Fruit fly (Drosophila melanogaster): ENCODE results near the gene CG34324.

Gene CG34324

dm6 chrX:13434065-13434464 is 23.4 kb downstream of the CG34324 start (continued):
- TF ChIP-seq HLH4C (GFP tag; IDR thresholded peaks at IDR 0.05; ENCODE audit: partially characterized antibody) (no peak), Xbp1 (GFP tag; optimal IDR thresholded peaks at IDR 0.05) (no peak), CG11456 (GFP tag; IDR thresholded peaks at IDR 0.05) (peak; percentile 65; the same call in 1 of the 3 replicates), dmrt99B (tag; optimal IDR thresholded peaks at IDR 0.05) (peak; percentile 43), cwo (GFP tag; optimal IDR thresholded peaks at IDR 0.05) (peak; percentile 12), HHEX (GFP tag; optimal IDR thresholded peaks at IDR 0.05) (peak; percentile 9), MBD-R2 (GFP tag; IDR thresholded peaks at IDR 0.05) (no peak), prd (optimal IDR thresholded peaks at IDR 0.05) (no peak), prd (GFP tag; IDR thresholded peaks at IDR 0.05) (peak; percentile 50; the same call in 2 of the 3 replicates), CG33213 (GFP tag; optimal IDR thresholded peaks at IDR 0.05) (no peak), pb (GFP tag; optimal IDR thresholded peaks at IDR 0.05) (no peak), ind (GFP tag; optimal IDR thresholded peaks at IDR 0.05) (peak; percentile 22), row (GFP tag; IDR thresholded peaks at IDR 0.05) (peak; percentile 46), lmd (GFP tag; IDR thresholded peaks at IDR 0.05) (peak; percentile 19; the same call in 1 of the 2 replicates), lilli (GFP tag; optimal IDR thresholded peaks at IDR 0.05) (peak; percentile 10), sisA (GFP tag; IDR thresholded peaks at IDR 0.05) (peak; percentile 13; the same call in 1 of the 2 replicates), B-H1 (GFP tag; IDR thresholded peaks at IDR 0.05) (peak; percentile 19; the same call in 1 of the 3 replicates), Gug (GFP tag; IDR thresholded peaks at IDR 0.05) (0 out of 4 replicates have a peak, but pooled peaks have one; percentile 29), mam (GFP tag; optimal IDR thresholded peaks at IDR 0.05) (peak; percentile 3), Fer3 (tag; optimal IDR thresholded peaks at IDR 0.05) (peak; percentile 19), CG18599 (GFP tag; optimal IDR thresholded peaks at IDR 0.05) (peak; percentile 63), lola (GFP tag; optimal IDR thresholded peaks at IDR 0.05) (no peak), NC2β (GFP tag; optimal IDR thresholded peaks at IDR 0.05) (no peak), Mrtf (GFP tag; IDR thresholded peaks at IDR 0.05) (0 out of 3 replicates have a peak, but pooled peaks have one; percentile 24), CG31388 (GFP tag; optimal IDR thresholded peaks at IDR 0.05) (no peak), nom (GFP tag; optimal IDR thresholded peaks at IDR 0.05) (no peak), Optix (GFP tag; IDR thresholded peaks at IDR 0.05) (peak; percentile 35; the same call in 1 of the 3 replicates), esg (GFP tag; conservative IDR thresholded peaks at IDR 0.05) (peak; percentile 29; the same call in 1 of the 2 replicates), wor (GFP tag; IDR thresholded peaks at IDR 0.05) (0 out of 2 replicates have a peak, but pooled peaks have one; percentile 17), CG15269 (tag; optimal IDR thresholded peaks at IDR 0.05) (peak; percentile 13), gem (tag; optimal IDR thresholded peaks at IDR 0.05) (peak; percentile 34), CG9932 (GFP tag; IDR thresholded peaks at IDR 0.05) (0 out of 2 replicates have a peak, but pooled peaks have one; percentile 15), CoRest (tag; optimal IDR thresholded peaks at IDR 0.05) (peak; percentile 4), CG2678 (tag; optimal IDR thresholded peaks at IDR 0.05) (peak; percentile 43), CG16863 (GFP tag; optimal IDR thresholded peaks at IDR 0.05) (no peak), Meics (GFP tag; optimal IDR thresholded peaks at IDR 0.05) (peak; percentile 32), E2f1 (GFP tag; IDR thresholded peaks at IDR 0.05) (0 out of 2 replicates have a peak, but pooled peaks have one; percentile 27), CG17568 (GFP tag; optimal IDR thresholded peaks at IDR 0.05) (no peak), Sox102F (GFP tag; optimal IDR thresholded peaks at IDR 0.05) (peak; percentile 26), br (optimal IDR thresholded peaks at IDR 0.05) (no peak), CG11560 (tag; IDR thresholded peaks at IDR 0.05) (0 out of 3 replicates have a peak, but pooled peaks have one; percentile 25), CG10366 (GFP tag; IDR thresholded peaks at IDR 0.05) (peak; percentile 27; the same call in 1 of the 2 replicates), hkb (optimal IDR thresholded peaks at IDR 0.05) (no peak), hkb (GFP tag; IDR thresholded peaks at IDR 0.05) (0 out of 2 replicates have a peak, but pooled peaks have one; percentile 24), lab (GFP tag; optimal IDR thresholded peaks at IDR 0.05) (peak; percentile 58), Dek (tag; optimal IDR thresholded peaks at IDR 0.05) (peak; percentile 9), CG15601 (tag; optimal IDR thresholded peaks at IDR 0.05) (no peak), CG7556 (GFP tag; optimal IDR thresholded peaks at IDR 0.05) (peak; percentile 21), CG17359 (tag; optimal IDR thresholded peaks at IDR 0.05) (peak; percentile 16), Hr51 (GFP tag; optimal IDR thresholded peaks at IDR 0.05) (peak in 1 of 2 experiments; percentile 10)

Measured in whole organism, embryonic.